Worm (Caenorhabditis elegans) whole organism, early embryonic: Measurements from ENCODE around the gene elpc-2.

Experiments used
- ama-1 ChIP-seq: fragments of 150-350 bp; optimal IDR thresholded peaks from 2 replicates; lab custom pipeline; 2014
- hnd-1 ChIP-seq: sonication (generic microtip); optimal IDR thresholded peaks from 2 replicates; lab custom pipeline; 2016; ENCODE audit warnings: missing genetic modification characterization, missing compliant biosample characterization

DNA sequence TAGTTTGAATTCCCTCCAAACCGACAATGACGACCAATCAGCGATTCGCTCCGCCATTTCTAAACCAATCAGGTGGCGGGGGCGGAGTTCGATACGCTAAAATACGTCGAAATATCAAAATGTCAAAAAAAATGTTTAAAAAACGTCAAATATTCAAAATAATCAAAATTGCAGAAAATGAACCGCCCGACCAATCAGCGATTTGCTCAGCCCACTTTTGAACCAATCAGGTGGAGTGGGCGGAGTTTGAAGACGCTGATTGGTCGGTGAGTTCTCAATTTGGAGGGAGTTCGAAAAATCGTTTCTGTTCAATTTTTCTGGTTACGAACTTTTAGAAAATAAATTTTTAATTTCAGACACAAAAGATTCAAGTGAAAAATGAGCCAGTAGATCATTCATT lies 28.8 kb upstream of the elpc-2 start:
- no peak for TF ChIP-seq ama-1 (lab: Kevin White, UChicago)
- TF ChIP-seq hnd-1 (tag; lab: Kevin White, UChicago): no peak
